Worm (Caenorhabditis elegans) whole organism, L2 larva: ENCODE measurements around the gene T05C12.15.

Source experiments
- R02D3.7 ChIP-seq: fragments of 150-350 bp; optimal IDR thresholded peaks from 2 replicates; lab custom pipeline; 2014; ENCODE audit warnings: missing biosample characterization, missing genetic modification characterization
- aly-2 ChIP-seq: fragments of 150-350 bp; optimal IDR thresholded peaks from 2 replicates; lab custom pipeline; 2014; ENCODE audit warnings: missing biosample characterization, missing genetic modification characterization
- egl-27 ChIP-seq: sonication (generic microtip); optimal IDR thresholded peaks from 3 replicates; lab custom pipeline; 2017; ENCODE audit warnings: missing biosample characterization, missing genetic modification reagents, missing genetic modification characterization
- lin-13 ChIP-seq: fragments of 150-350 bp; optimal IDR thresholded peaks from 2 replicates; lab custom pipeline; 2014; ENCODE audit warnings: missing biosample characterization, missing genetic modification reagents, missing genetic modification characterization
- lin-39 ChIP-seq: fragments of 150-350 bp; optimal IDR thresholded peaks from 2 replicates; lab custom pipeline; 2014; ENCODE audit warnings: missing biosample characterization, missing genetic modification reagents, missing genetic modification characterization
- lsy-2 ChIP-seq, 2 experiments: fragments of 150-350 bp in 1 of 2; sonication (generic microtip) in 1 of 2; optimal IDR thresholded peaks; 2 replicates each; lab custom pipeline; 2014 to 2017; ENCODE audit warnings: missing biosample characterization in 2 of 2, missing genetic modification characterization in 2 of 2
- nhr-11 ChIP-seq: fragments of 150-350 bp; optimal IDR thresholded peaks from 2 replicates; lab custom pipeline; 2014; ENCODE audit warnings: missing biosample characterization, missing genetic modification characterization
- nhr-23 ChIP-seq: fragments of 150-350 bp; optimal IDR thresholded peaks from 2 replicates; lab custom pipeline; 2014; ENCODE audit warnings: missing biosample characterization, missing genetic modification reagents, missing genetic modification characterization
- nhr-237 ChIP-seq: fragments of 150-350 bp; optimal IDR thresholded peaks from 2 replicates; lab custom pipeline; 2014; ENCODE audit warnings: missing biosample characterization, missing genetic modification characterization
- nhr-25 ChIP-seq: fragments of 150-350 bp; sonication (generic microtip); optimal IDR thresholded peaks from 3 replicates; lab custom pipeline; 2014; ENCODE audit warnings: missing biosample characterization, missing genetic modification characterization
- nhr-6 ChIP-seq: fragments of 150-350 bp; optimal IDR thresholded peaks from 2 replicates; lab custom pipeline; 2014; ENCODE audit warnings: missing biosample characterization, missing genetic modification characterization
- unc-62 ChIP-seq: fragments of 150-350 bp; optimal IDR thresholded peaks from 2 replicates; lab custom pipeline; 2014; ENCODE audit warnings: missing biosample characterization, missing genetic modification reagents, missing genetic modification characterization

DNA sequence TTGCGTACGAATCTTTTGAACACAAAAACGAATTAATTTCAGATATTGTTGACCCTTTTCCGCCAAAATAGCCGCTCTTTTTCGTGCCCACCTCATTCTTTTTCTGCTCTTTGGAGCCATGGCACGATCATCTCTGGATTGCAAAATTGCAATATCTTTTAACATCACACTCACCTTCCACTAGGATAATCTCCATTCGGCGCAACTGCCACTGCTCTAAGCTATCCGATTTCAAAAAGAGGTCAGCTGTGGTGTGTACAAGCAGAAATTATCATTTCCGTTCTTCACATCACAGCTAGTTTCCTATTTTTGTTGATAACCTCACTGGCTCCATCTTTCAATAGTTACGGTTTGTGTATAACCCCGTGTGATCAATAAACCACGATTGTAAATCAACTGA lies 42.8 kb upstream of the T05C12.15 start:
- no peak for TF ChIP-seq nhr-11
- TF ChIP-seq R02D3.7 (tag; lab: Kevin White, UChicago): no peak
- TF ChIP-seq lin-39 (tag; lab: Kevin White, UChicago): no peak
- no peak for TF ChIP-seq nhr-25 (tag; lab: Kevin White, UChicago)
- no peak for TF ChIP-seq egl-27 (tag; lab: Kevin White, UChicago)
- TF ChIP-seq nhr-6 (tag; lab: Kevin White, UChicago): no peak
- no peak for TF ChIP-seq nhr-237 (tag; lab: Kevin White, UChicago)
- no peak for TF ChIP-seq aly-2
- TF ChIP-seq lsy-2 (tag; optimal IDR thresholded peaks at IDR 0.05; lab: Kevin White, UChicago): no peak
- no peak for TF ChIP-seq nhr-23
- no peak for TF ChIP-seq unc-62 (GFP tag; lab: Kevin White, UChicago)
- TF ChIP-seq lin-13: no peak
